Fruit fly (Drosophila melanogaster): Measurements from ENCODE around the gene Taf9.

Gene Taf9

dm6 chrX:17856458-17857277, 14.7 kb downstream of the Taf9 start, which contains the start of gene Srx (continued):
- TF ChIP-seq Nf-YC (tag; optimal IDR thresholded peaks at IDR 0.05) (peak; percentile 67), cg (GFP tag; optimal IDR thresholded peaks at IDR 0.05) (peak; percentile 69), lbe (GFP tag; optimal IDR thresholded peaks at IDR 0.05) (no peak), CG15479 (GFP tag; optimal IDR thresholded peaks at IDR 0.05) (no peak), Hand (GFP tag; optimal IDR thresholded peaks at IDR 0.05) (no peak), GATAe (GFP tag; conservative IDR thresholded peaks at IDR 0.05) (no peak), eyg (GFP tag; optimal IDR thresholded peaks at IDR 0.05) (no peak), CG3407 (GFP tag; optimal IDR thresholded peaks at IDR 0.05) (no peak), CG11093 (GFP tag; IDR thresholded peaks at IDR 0.05) (no peak), ara (GFP tag; IDR thresholded peaks at IDR 0.05) (no peak), CG10274 (GFP tag; optimal IDR thresholded peaks at IDR 0.05) (no peak), CG17568 (GFP tag; optimal IDR thresholded peaks at IDR 0.05) (no peak), Atf-2 (GFP tag; optimal IDR thresholded peaks at IDR 0.05) (no peak), ato (GFP tag; IDR thresholded peaks at IDR 0.05; ENCODE audit: partially characterized antibody) (no peak), CG17186 (GFP tag; optimal IDR thresholded peaks at IDR 0.05) (peak; percentile 1), lola (GFP tag; optimal IDR thresholded peaks at IDR 0.05) (no peak), Rx (GFP tag; IDR thresholded peaks at IDR 0.05) (no peak), NfI (GFP tag; optimal IDR thresholded peaks at IDR 0.05) (no peak), wek (GFP tag; optimal IDR thresholded peaks at IDR 0.05) (no peak), gro (GFP tag; optimal IDR thresholded peaks at IDR 0.05) (peak; percentile 0), NC2β (GFP tag; optimal IDR thresholded peaks at IDR 0.05) (no peak), CG11504 (tag; optimal IDR thresholded peaks at IDR 0.05) (no peak), Xbp1 (GFP tag; optimal IDR thresholded peaks at IDR 0.05) (peak; percentile 2), HHEX (GFP tag; optimal IDR thresholded peaks at IDR 0.05) (peak; percentile 23), CG10321 (GFP tag; IDR thresholded peaks at IDR 0.05) (no peak), gce (GFP tag; IDR thresholded peaks at IDR 0.05) (no peak), CG10431 (GFP tag; optimal IDR thresholded peaks at IDR 0.05) (no peak), CG2129 (GFP tag; IDR thresholded peaks at IDR 0.05; ENCODE audit: partially characterized antibody) (no peak), zf30C (GFP tag; optimal IDR thresholded peaks at IDR 0.05) (no peak), croc (GFP tag; conservative IDR thresholded peaks at IDR 0.05) (no peak), Hey (tag; optimal IDR thresholded peaks at IDR 0.05) (peak; percentile 23), exex (tag; optimal IDR thresholded peaks at IDR 0.05) (peak; percentile 50), lilli (GFP tag; optimal IDR thresholded peaks at IDR 0.05) (peak; percentile 10), bowl (GFP tag; IDR thresholded peaks at IDR 0.05) (no peak), CG18011 (GFP tag; optimal IDR thresholded peaks at IDR 0.05) (no peak), CG2889 (GFP tag; IDR thresholded peaks at IDR 0.05) (no peak), Dip2 (GFP tag; IDR thresholded peaks at IDR 0.05) (no peak), gem (tag; optimal IDR thresholded peaks at IDR 0.05) (no peak), CG10209 (GFP tag; optimal IDR thresholded peaks at IDR 0.05) (peak; percentile 15), yki (optimal IDR thresholded peaks at IDR 0.05) (no peak), fd64A (GFP tag; optimal IDR thresholded peaks at IDR 0.05) (no peak), Ets97D (GFP tag; optimal IDR thresholded peaks at IDR 0.05) (peak; percentile 66), dati (GFP tag; IDR thresholded peaks at IDR 0.05) (no peak), CG1233 (GFP tag; optimal IDR thresholded peaks at IDR 0.05) (peak; percentile 6), CG9797 (GFP tag; optimal IDR thresholded peaks at IDR 0.05) (no peak), vnd (GFP tag; IDR thresholded peaks at IDR 0.05; ENCODE audit: partially characterized antibody) (no peak), bcd (GFP tag; optimal IDR thresholded peaks at IDR 0.05) (peak; percentile 2), Sry-δ (GFP tag; optimal IDR thresholded peaks at IDR 0.05) (peak; percentile 21), chm (GFP tag; IDR thresholded peaks at IDR 0.05) (no peak)

All from whole organism, embryonic.